Fruit fly (Drosophila melanogaster): ENCODE data around the gene CG6678.

Gene CG6678

dm6 chr3R:21849988-21850460, 36.8 kb upstream of the CG6678 start (continued):
- TF ChIP-seq inv (GFP tag; IDR thresholded peaks at IDR 0.05; ENCODE audit: partially characterized antibody) (no peak), CG3407 (GFP tag; optimal IDR thresholded peaks at IDR 0.05) (peak; percentile 20), row (GFP tag; IDR thresholded peaks at IDR 0.05) (peak; percentile 74), CG2199 (GFP tag; IDR thresholded peaks at IDR 0.05) (peak; percentile 91; the same call in 2 of the 3 replicates), CG6654 (GFP tag; optimal IDR thresholded peaks at IDR 0.05) (no peak), D (optimal IDR thresholded peaks at IDR 0.05) (no peak), D (GFP tag; optimal IDR thresholded peaks at IDR 0.05) (peak; percentile 41), pho (GFP tag; optimal IDR thresholded peaks at IDR 0.05) (no peak), Myb (GFP tag; optimal IDR thresholded peaks at IDR 0.05) (no peak), CG18599 (GFP tag; optimal IDR thresholded peaks at IDR 0.05) (peak; percentile 17), CG10267 (tag; optimal IDR thresholded peaks at IDR 0.05) (peak; percentile 0), Atf-2 (GFP tag; optimal IDR thresholded peaks at IDR 0.05) (peak; percentile 0), p53 (GFP tag; optimal IDR thresholded peaks at IDR 0.05) (no peak), pzg (GFP tag; optimal IDR thresholded peaks at IDR 0.05) (no peak), Hsf (GFP tag; optimal IDR thresholded peaks at IDR 0.05) (peak; percentile 59), CG9817 (tag; optimal IDR thresholded peaks at IDR 0.05) (no peak), CG31365 (tag; optimal IDR thresholded peaks at IDR 0.05) (no peak), cwo (GFP tag; optimal IDR thresholded peaks at IDR 0.05) (peak; percentile 23), so (GFP tag; IDR thresholded peaks at IDR 0.05) (no peak), CG6683 (GFP tag; optimal IDR thresholded peaks at IDR 0.05) (no peak), Xbp1 (GFP tag; optimal IDR thresholded peaks at IDR 0.05) (peak; percentile 59), run (tag; optimal IDR thresholded peaks at IDR 0.05) (no peak), CG32532 (GFP tag; IDR thresholded peaks at IDR 0.05) (0 out of 2 replicates have a peak, but pooled peaks have one; percentile 6), sna (GFP tag; IDR thresholded peaks at IDR 0.05; ENCODE audit: partially characterized antibody) (no peak), vfl (GFP tag; optimal IDR thresholded peaks at IDR 0.05) (no peak), CG1233 (GFP tag; optimal IDR thresholded peaks at IDR 0.05) (no peak), zfh2 (GFP tag; optimal IDR thresholded peaks at IDR 0.05) (no peak), CG2120 (GFP tag; optimal IDR thresholded peaks at IDR 0.05) (peak; percentile 4), CG15011 (GFP tag; optimal IDR thresholded peaks at IDR 0.05) (no peak), Blimp-1 (GFP tag; optimal IDR thresholded peaks at IDR 0.05) (peak; percentile 61), Six4 (GFP tag; optimal IDR thresholded peaks at IDR 0.05) (peak; percentile 14), CG9932 (GFP tag; IDR thresholded peaks at IDR 0.05) (no peak), da (GFP tag; optimal IDR thresholded peaks at IDR 0.05) (peak; percentile 0), CG12769 (tag; optimal IDR thresholded peaks at IDR 0.05) (no peak), Dip3 (GFP tag; optimal IDR thresholded peaks at IDR 0.05) (no peak), CG5245 (GFP tag; optimal IDR thresholded peaks at IDR 0.05) (no peak), MTF-1 (GFP tag; optimal IDR thresholded peaks at IDR 0.05; ENCODE audit: borderline replicate concordance) (no peak), tll (GFP tag; optimal IDR thresholded peaks at IDR 0.05) (no peak), Nf-YB (GFP tag; optimal IDR thresholded peaks at IDR 0.05) (no peak), CG10147 (GFP tag; optimal IDR thresholded peaks at IDR 0.05) (no peak), CG3726 (GFP tag; IDR thresholded peaks at IDR 0.05) (no peak), Chrac-16 (GFP tag; optimal IDR thresholded peaks at IDR 0.05) (peak; percentile 33), Hmx (GFP tag; optimal IDR thresholded peaks at IDR 0.05) (no peak), abd-A (tag; optimal IDR thresholded peaks at IDR 0.05) (no peak), eve (GFP tag; optimal IDR thresholded peaks at IDR 0.05) (peak in 1 of 2 experiments; percentile 77), CG10366 (GFP tag; IDR thresholded peaks at IDR 0.05) (no peak), HmgZ (tag; optimal IDR thresholded peaks at IDR 0.05) (no peak), CG13424 (tag; optimal IDR thresholded peaks at IDR 0.05) (peak; percentile 57), bab2 (GFP tag; optimal IDR thresholded peaks at IDR 0.05) (peak; percentile 29), chm (GFP tag; IDR thresholded peaks at IDR 0.05) (0 out of 2 replicates have a peak, but pooled peaks have one; percentile 24), CG7786 (GFP tag; optimal IDR thresholded peaks at IDR 0.05) (peak; percentile 23)
